Fruit fly (Drosophila melanogaster): ENCODE measurements around the gene isoQC.

DNA sequence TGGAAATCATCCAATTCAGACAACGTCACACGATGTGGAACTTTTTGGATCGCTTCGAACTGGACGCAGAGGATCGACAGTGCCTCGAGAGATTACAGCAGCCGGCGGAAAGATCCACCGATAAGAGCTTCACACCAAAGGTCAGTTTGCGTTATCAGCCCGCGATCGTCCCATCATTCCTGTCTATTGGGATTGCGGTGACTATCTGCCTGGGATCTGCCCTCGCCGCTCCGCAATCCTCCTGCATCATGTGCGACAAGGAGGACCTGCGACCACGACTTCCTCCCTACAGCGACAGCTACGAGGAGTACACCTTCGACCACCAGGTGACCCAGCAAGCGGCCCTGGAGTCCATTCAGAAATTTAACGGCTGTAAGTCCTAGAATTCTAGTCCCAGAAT is 28.2 kb upstream of the isoQC start:
- TF ChIP-seq OdsH (GFP tag; optimal IDR thresholded peaks at IDR 0.05) (no peak), psq (GFP tag; optimal IDR thresholded peaks at IDR 0.05) (no peak), pan (optimal IDR thresholded peaks at IDR 0.05) (no peak), dsf (GFP tag; optimal IDR thresholded peaks at IDR 0.05; ENCODE audit: borderline replicate concordance) (no peak), Abd-B (GFP tag; optimal IDR thresholded peaks at IDR 0.05) (no peak), Myc (optimal IDR thresholded peaks at IDR 0.05) (no peak), CrebA (GFP tag; optimal IDR thresholded peaks at IDR 0.05; ENCODE audit: borderline replicate concordance) (no peak), br (GFP tag; optimal IDR thresholded peaks at IDR 0.05) (no peak), Hnf4 (GFP tag; optimal IDR thresholded peaks at IDR 0.05) (no peak), Dif (GFP tag; optimal IDR thresholded peaks at IDR 0.05; ENCODE audit: partially characterized antibody) (no peak), CG9705 (GFP tag; optimal IDR thresholded peaks at IDR 0.05) (no peak)

All from whole organism, wandering third instar larva.